Fruit fly (Drosophila melanogaster) whole organism, wandering third instar larva: ENCODE data around the gene Srp72.

Experiments
- CrebA ChIP-seq: fragments of 200-800 bp; sonication (Bioruptor generic); optimal IDR thresholded peaks from 2 replicates; lab custom pipeline; 2016; ENCODE audit warnings: missing biosample characterization, mild to moderate bottlenecking, missing genetic modification characterization, borderline replicate concordance
- Hr78 ChIP-seq: fragments of >200 bp; optimal IDR thresholded peaks from 2 replicates; lab custom pipeline; 2017; ENCODE audit warnings: missing biosample characterization, missing genetic modification characterization
- Myc ChIP-seq: fragments of >200 bp; optimal IDR thresholded peaks from 2 replicates; lab custom pipeline; 2017

Gene Srp72

DNA sequence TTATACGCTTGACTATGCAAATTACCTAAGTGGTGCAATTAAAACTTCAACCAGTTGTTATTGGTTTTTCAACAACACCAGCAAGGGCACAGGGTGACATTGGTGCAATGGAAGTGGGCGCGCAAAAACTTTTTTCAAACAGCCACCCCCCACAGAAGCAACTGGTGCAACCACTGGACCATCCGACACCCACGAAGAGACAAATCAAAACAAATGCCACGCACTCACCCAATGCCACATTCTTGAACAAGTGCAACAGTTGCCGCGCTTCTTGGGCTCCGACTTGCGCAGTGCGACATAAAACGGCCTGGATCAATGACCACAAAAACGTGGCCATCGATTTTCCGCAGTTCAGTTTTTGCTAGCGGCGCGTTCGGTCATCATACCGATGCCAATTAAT is 47.2 kb downstream of the Srp72 start:
- no peak for TF ChIP-seq CrebA (GFP tag; lab: Kevin White, UChicago)
- peak; percentile 11 for TF ChIP-seq Myc (lab: Kevin White, UChicago)
- TF ChIP-seq Hr78 (GFP tag; lab: Kevin White, UChicago) = no peak
